Worm (Caenorhabditis elegans) whole organism, L1 larva: ENCODE data around the gene C35D6.4.

ENCODE experiments used
- C04F5.9 ChIP-seq: sonication (generic microtip); optimal IDR thresholded peaks from 2 replicates; lab custom pipeline; 2016; ENCODE audit warnings: missing genetic modification characterization, missing compliant biosample characterization
- dpl-1 ChIP-seq, 3 experiments: fragments of 150-350 bp in 2 of 3; sonication (generic microtip) in 1 of 3; optimal IDR thresholded peaks; 2 replicates each; lab custom pipeline; 2014 to 2017; ENCODE audit warnings: missing biosample characterization in 3 of 3, missing genetic modification characterization in 3 of 3, missing genetic modification reagents in 3 of 3
- fkh-4 ChIP-seq: sonication (generic microtip); optimal IDR thresholded peaks from 2 replicates; lab custom pipeline; 2016; ENCODE audit warnings: missing compliant biosample characterization, missing genetic modification characterization, borderline replicate concordance
- fos-1 ChIP-seq: fragments of 150-350 bp; optimal IDR thresholded peaks from 2 replicates; lab custom pipeline; 2014; ENCODE audit warnings: missing biosample characterization, missing genetic modification characterization
- lin-13 ChIP-seq: fragments of 150-350 bp; optimal IDR thresholded peaks from 2 replicates; lab custom pipeline; 2014; ENCODE audit warnings: missing biosample characterization, missing genetic modification reagents, missing genetic modification characterization
- mep-1 ChIP-seq: fragments of 150-350 bp; optimal IDR thresholded peaks from 2 replicates; lab custom pipeline; 2014; ENCODE audit warnings: missing biosample characterization, missing genetic modification characterization
- nhr-11 ChIP-seq: fragments of 150-350 bp; optimal IDR thresholded peaks from 2 replicates; lab custom pipeline; 2014; ENCODE audit warnings: missing biosample characterization, missing genetic modification characterization
- nhr-12 ChIP-seq: sonication (generic microtip); optimal IDR thresholded peaks from 2 replicates; lab custom pipeline; 2017; ENCODE audit warnings: missing biosample characterization, missing genetic modification characterization
- pqm-1 ChIP-seq: sonication (generic microtip); optimal IDR thresholded peaks from 3 replicates; lab custom pipeline; 2017; ENCODE audit warnings: missing biosample characterization, missing genetic modification characterization
- skn-1 ChIP-seq: fragments of 150-350 bp; optimal IDR thresholded peaks from 2 replicates; lab custom pipeline; 2014; ENCODE audit warnings: missing biosample characterization, missing genetic modification characterization
- snu-23 ChIP-seq: sonication (generic microtip); optimal IDR thresholded peaks from 2 replicates; lab custom pipeline; 2016; ENCODE audit warnings: missing genetic modification characterization, missing compliant biosample characterization

ce11 chrIV:16336721-16337120 is 14.1 kb upstream of the C35D6.4 start, which contains the start of gene C35D6.13:
- TF ChIP-seq snu-23 (GFP tag; lab: Kevin White, UChicago): no peak
- TF ChIP-seq lin-13 (GFP tag; lab: Kevin White, UChicago): no peak
- no peak for TF ChIP-seq dpl-1 (GFP tag; optimal IDR thresholded peaks at IDR 0.05; lab: Kevin White, UChicago)
- no peak for TF ChIP-seq nhr-12 (tag; lab: Kevin White, UChicago)
- TF ChIP-seq C04F5.9: no peak
- no peak for TF ChIP-seq mep-1 (tag; lab: Kevin White, UChicago)
- TF ChIP-seq fos-1 (tag; lab: Kevin White, UChicago): no peak
- TF ChIP-seq pqm-1 (tag; lab: Kevin White, UChicago): no peak
- TF ChIP-seq nhr-11 (tag; lab: Kevin White, UChicago): no peak
- no peak for TF ChIP-seq fkh-4 (tag; lab: Kevin White, UChicago)
- no peak for TF ChIP-seq skn-1 (tag; lab: Kevin White, UChicago)
